Worm (Caenorhabditis elegans): Measurements from ENCODE around the gene dlc-3.

ce11 chrIV:16396651-16397050 lies 35.4 kb upstream of the dlc-3 start:
- TF ChIP-seq skn-1 (tag; optimal IDR thresholded peaks at IDR 0.05) (no peak), nhr-12 (tag; optimal IDR thresholded peaks at IDR 0.05) (no peak), ztf-11 (tag; optimal IDR thresholded peaks at IDR 0.05) (no peak), aly-2 (tag; optimal IDR thresholded peaks at IDR 0.05) (no peak), fos-1 (tag; optimal IDR thresholded peaks at IDR 0.05) (no peak), nhr-76 (tag; optimal IDR thresholded peaks at IDR 0.05) (no peak), nhr-237 (tag; optimal IDR thresholded peaks at IDR 0.05) (no peak)

All from whole organism, L3 larva.